Fruit fly (Drosophila melanogaster): ENCODE measurements around the gene Syx1A.

DNA sequence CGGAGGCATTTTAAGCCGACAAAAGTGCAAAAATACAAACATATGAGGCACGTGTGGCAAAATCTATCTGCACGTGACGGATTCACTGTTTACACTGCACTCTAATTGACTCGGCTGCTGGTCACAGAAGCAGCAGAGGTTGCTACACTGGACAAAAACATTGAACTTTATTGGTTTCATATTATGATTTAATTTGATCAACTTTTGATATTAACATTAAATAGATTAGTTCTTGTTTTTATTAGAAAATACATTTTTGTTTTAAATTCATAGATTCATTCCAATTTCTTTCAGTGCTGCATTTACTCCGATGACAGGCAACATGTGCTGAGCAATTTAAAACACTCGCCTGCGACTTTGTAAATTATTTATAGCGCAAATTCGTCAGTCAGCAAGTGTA is 26.5 kb downstream of the Syx1A start:
- TF ChIP-seq pan (optimal IDR thresholded peaks at IDR 0.05): no peak
- TF ChIP-seq psq (optimal IDR thresholded peaks at IDR 0.05): no peak
